Worm (Caenorhabditis elegans) whole organism, midembryonic: ENCODE data around the gene sucl-1.

ENCODE experiments used
- T22C8.4 ChIP-seq: fragments of 200-800 bp; sonication (Bioruptor generic); IDR thresholded peaks from 2 replicates; pipeline ENCODE4 v1.3.6; 2022; ENCODE audit warnings: missing genetic modification characterization, missing compliant biosample characterization
- cog-1 ChIP-seq: sonication (generic microtip); optimal IDR thresholded peaks from 2 replicates; lab custom pipeline; 2016; ENCODE audit warnings: missing genetic modification characterization, missing compliant biosample characterization
- flt-1 ChIP-seq: fragments of 200-800 bp; sonication (Bioruptor generic); IDR thresholded peaks from 2 replicates; pipeline ENCODE4 v1.3.6; 2022; ENCODE audit warnings: missing genetic modification characterization, missing compliant biosample characterization
- klf-2 ChIP-seq: fragments of 200-800 bp; sonication (Bioruptor generic); conservative IDR thresholded peaks from 2 replicates; pipeline ENCODE4 v1.3.6; 2022; ENCODE audit warnings: missing genetic modification reagents, missing genetic modification characterization, missing compliant biosample characterization
- ref-1 ChIP-seq: fragments of 200-800 bp; sonication (Bioruptor generic); conservative IDR thresholded peaks from 2 replicates; pipeline ENCODE4 v1.3.6; 2022; ENCODE audit warnings: missing genetic modification reagents, missing genetic modification characterization, missing compliant biosample characterization
- tab-1 ChIP-seq: fragments of 200-800 bp; sonication (Bioruptor generic); IDR thresholded peaks from 2 replicates; pipeline ENCODE4 v1.3.6; 2022; ENCODE audit warnings: missing genetic modification characterization, missing compliant biosample characterization
- ztf-23 ChIP-seq: fragments of 200-800 bp; sonication (Bioruptor generic); IDR thresholded peaks from 2 replicates; pipeline ENCODE4 v1.3.6; 2022; ENCODE audit warnings: missing genetic modification reagents, missing genetic modification characterization, missing compliant biosample characterization
- ztf-29 ChIP-seq: fragments of 200-800 bp; sonication (Bioruptor generic); IDR thresholded peaks from 2 replicates; pipeline ENCODE4 v1.3.6; 2022; ENCODE audit warnings: missing genetic modification reagents, missing genetic modification characterization, missing compliant biosample characterization

DNA sequence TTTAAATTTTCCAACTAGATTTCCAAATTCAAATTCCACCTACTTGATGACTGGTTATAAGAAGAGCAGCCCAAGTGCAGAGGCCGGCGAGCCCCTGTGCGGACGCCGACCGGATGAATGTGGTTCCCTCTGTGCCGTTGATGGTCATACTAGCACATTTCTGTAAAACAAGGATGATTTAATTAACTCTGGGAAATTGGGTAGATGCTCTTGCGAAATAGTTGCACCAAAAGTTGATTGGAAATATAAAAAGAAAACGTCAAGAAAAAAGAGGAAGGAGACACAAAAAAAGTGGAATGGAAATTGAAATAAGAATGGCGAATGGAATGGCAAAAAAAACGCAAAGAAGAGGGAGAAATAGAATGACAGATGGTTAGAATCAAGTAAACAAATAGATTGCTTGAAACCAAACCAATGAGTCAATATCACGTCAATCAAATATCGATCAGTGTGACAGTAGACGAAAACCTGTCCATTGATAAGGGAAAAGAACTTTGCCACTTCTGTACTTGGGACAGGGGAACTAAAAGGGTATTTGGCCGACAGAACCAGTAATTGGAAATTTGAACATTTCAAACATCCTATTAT, 47.0 kb upstream of the sucl-1 start, which contains the start of gene tmem-184:
- TF ChIP-seq tab-1 (GFP tag; lab: Robert Waterston, UW) (no peak), flt-1 (GFP tag; lab: Robert Waterston, UW) (no peak), T22C8.4 (GFP tag; lab: Robert Waterston, UW) (no peak), ref-1 (no peak), cog-1 (tag; lab: Kevin White, UChicago) (no peak), klf-2 (no peak), ztf-23 (GFP tag; lab: Robert Waterston, UW) (no peak), ztf-29 (no peak)
